Worm (Caenorhabditis elegans): Measurements from ENCODE around the gene tram-1.

- TF ChIP-seq C08G9.2 (tag; optimal IDR thresholded peaks at IDR 0.05), result no peak
- no peak for TF ChIP-seq F13H6.1 (tag; optimal IDR thresholded peaks at IDR 0.05)
- no peak for TF ChIP-seq sox-2 (GFP tag; IDR thresholded peaks at IDR 0.05)
- TF ChIP-seq lin-11 (tag; optimal IDR thresholded peaks at IDR 0.05), result no peak
- TF ChIP-seq fax-1 (tag; optimal IDR thresholded peaks at IDR 0.05), result no peak
- no peak for TF ChIP-seq odd-2 (tag; optimal IDR thresholded peaks at IDR 0.05)
- no peak for TF ChIP-seq hlh-8 (tag; optimal IDR thresholded peaks at IDR 0.05)
- no peak for TF ChIP-seq tbx-2 (tag; optimal IDR thresholded peaks at IDR 0.05)
Observed at ce11 chrIV:10251261-10251660, 30.2 kb upstream of the tram-1 start.

All from whole organism, late embryonic.